Worm (Caenorhabditis elegans) whole organism, late embryonic: Measurements from ENCODE around the gene C26H9A.3.

Experiments used
- C38D4.7 ChIP-seq: fragments of 200-800 bp; sonication (Bioruptor generic); optimal IDR thresholded peaks from 2 replicates; lab custom pipeline; 2018; ENCODE audit warnings: mild to moderate bottlenecking, missing genetic modification characterization, moderate library complexity, missing compliant biosample characterization
- F13H6.1 ChIP-seq: sonication (generic microtip); optimal IDR thresholded peaks from 2 replicates; lab custom pipeline; 2016; ENCODE audit warnings: missing genetic modification characterization, missing compliant biosample characterization
- T23F11.4 ChIP-seq: fragments of 200-800 bp; sonication (Bioruptor generic); optimal IDR thresholded peaks from 2 replicates; lab custom pipeline; 2018; ENCODE audit warnings: mild to moderate bottlenecking, missing genetic modification characterization, missing compliant biosample characterization
- Y22D7AL.16 ChIP-seq: sonication (generic microtip); optimal IDR thresholded peaks from 2 replicates; lab custom pipeline; 2016; ENCODE audit warnings: missing genetic modification characterization, missing compliant biosample characterization
- ahr-1 ChIP-seq: sonication (generic microtip); optimal IDR thresholded peaks from 2 replicates; lab custom pipeline; 2016; ENCODE audit warnings: missing genetic modification characterization, missing compliant biosample characterization
- ama-1 ChIP-seq: fragments of 150-350 bp; optimal IDR thresholded peaks from 2 replicates; lab custom pipeline; 2014
- ceh-18 ChIP-seq: sonication (generic microtip); optimal IDR thresholded peaks from 2 replicates; lab custom pipeline; 2016; ENCODE audit warnings: missing genetic modification characterization, missing compliant biosample characterization
- ceh-19 ChIP-seq: fragments of 200-800 bp; sonication (Bioruptor generic); optimal IDR thresholded peaks from 2 replicates; lab custom pipeline; 2018; ENCODE audit warnings: mild to moderate bottlenecking, missing genetic modification characterization, missing compliant biosample characterization
- ceh-22 ChIP-seq: sonication (generic microtip); optimal IDR thresholded peaks from 2 replicates; lab custom pipeline; 2017; ENCODE audit warnings: missing biosample characterization, missing genetic modification characterization
- ceh-24 ChIP-seq: sonication (generic microtip); optimal IDR thresholded peaks from 2 replicates; lab custom pipeline; 2016; ENCODE audit warnings: mild to moderate bottlenecking, missing genetic modification characterization, missing compliant biosample characterization
- ceh-30 ChIP-seq: fragments of 150-350 bp; optimal IDR thresholded peaks from 2 replicates; lab custom pipeline; 2014; ENCODE audit warnings: missing biosample characterization, missing genetic modification characterization
- ceh-31 ChIP-seq: sonication (generic microtip); optimal IDR thresholded peaks from 2 replicates; lab custom pipeline; 2016; ENCODE audit warnings: missing genetic modification characterization, missing compliant biosample characterization
- ceh-48 ChIP-seq: sonication (generic microtip); optimal IDR thresholded peaks from 2 replicates; lab custom pipeline; 2016; ENCODE audit warnings: missing genetic modification characterization, inconsistent platforms, missing compliant biosample characterization
- ceh-6 ChIP-seq: fragments of 200-800 bp; sonication (Bioruptor generic); optimal IDR thresholded peaks from 2 replicates; lab custom pipeline; 2018; ENCODE audit warnings: mild to moderate bottlenecking, missing genetic modification characterization, missing compliant biosample characterization
- dmd-4 ChIP-seq: sonication (generic microtip); optimal IDR thresholded peaks from 2 replicates; lab custom pipeline; 2016; ENCODE audit warnings: borderline replicate concordance, missing genetic modification characterization, missing compliant biosample characterization
- dve-1 ChIP-seq: sonication (generic microtip); optimal IDR thresholded peaks from 2 replicates; lab custom pipeline; 2017; ENCODE audit warnings: antibody characterized with exemption, mild to moderate bottlenecking, missing genetic modification characterization, missing compliant biosample characterization
- elt-2 ChIP-seq: sonication (generic microtip); optimal IDR thresholded peaks from 2 replicates; lab custom pipeline; 2016; ENCODE audit warnings: missing genetic modification reagents, missing genetic modification characterization, missing compliant biosample characterization
- fax-1 ChIP-seq: sonication (generic microtip); optimal IDR thresholded peaks from 2 replicates; lab custom pipeline; 2016; ENCODE audit warnings: missing genotype, missing genetic modification characterization, missing compliant biosample characterization
- fkh-6 ChIP-seq: sonication (generic microtip); optimal IDR thresholded peaks from 2 replicates; lab custom pipeline; 2016; ENCODE audit warnings: missing genetic modification characterization, missing compliant biosample characterization
- gmeb-2 ChIP-seq: sonication (generic microtip); optimal IDR thresholded peaks from 2 replicates; lab custom pipeline; 2016; ENCODE audit warnings: missing genetic modification characterization, inconsistent platforms, missing compliant biosample characterization
- hlh-13 ChIP-seq: fragments of 200-800 bp; sonication (Bioruptor generic); optimal IDR thresholded peaks from 2 replicates; lab custom pipeline; 2018; ENCODE audit warnings: mild to moderate bottlenecking, missing genetic modification characterization, missing compliant biosample characterization
- hlh-30 ChIP-seq: sonication (generic microtip); optimal IDR thresholded peaks from 2 replicates; lab custom pipeline; 2017; ENCODE audit warnings: antibody characterized with exemption, missing genetic modification characterization, missing compliant biosample characterization; ENCODE audit not compliant: insufficient read depth
- hlh-8 ChIP-seq: sonication (generic microtip); optimal IDR thresholded peaks from 2 replicates; lab custom pipeline; 2016; ENCODE audit warnings: missing genotype, missing genetic modification characterization, missing compliant biosample characterization
- lim-6 ChIP-seq: sonication (generic microtip); optimal IDR thresholded peaks from 2 replicates; lab custom pipeline; 2016; ENCODE audit warnings: missing genetic modification characterization, missing compliant biosample characterization
- madf-2 ChIP-seq: sonication (generic microtip); optimal IDR thresholded peaks from 2 replicates; lab custom pipeline; 2017; ENCODE audit warnings: missing genetic modification characterization, missing compliant biosample characterization
- mec-3 ChIP-seq: sonication (generic microtip); optimal IDR thresholded peaks from 2 replicates; lab custom pipeline; 2016; ENCODE audit warnings: borderline replicate concordance, missing genetic modification characterization, missing compliant biosample characterization
- nfya-1 ChIP-seq: sonication (generic microtip); optimal IDR thresholded peaks from 2 replicates; lab custom pipeline; 2017; ENCODE audit warnings: missing genetic modification characterization, mild to moderate bottlenecking, missing compliant biosample characterization, antibody characterized with exemption, moderate library complexity
- nhr-11 ChIP-seq: fragments of 150-350 bp; optimal IDR thresholded peaks from 2 replicates; lab custom pipeline; 2014; ENCODE audit warnings: missing biosample characterization, missing genetic modification characterization
- nhr-232 ChIP-seq: sonication (generic microtip); optimal IDR thresholded peaks from 2 replicates; lab custom pipeline; 2016; ENCODE audit warnings: missing genetic modification characterization, missing compliant biosample characterization
- npax-4 ChIP-seq: sonication (generic microtip); optimal IDR thresholded peaks from 2 replicates; lab custom pipeline; 2016; ENCODE audit warnings: missing genetic modification characterization, missing compliant biosample characterization
- pag-3 ChIP-seq: sonication (generic microtip); optimal IDR thresholded peaks from 2 replicates; lab custom pipeline; 2016; ENCODE audit warnings: missing compliant biosample characterization, missing genetic modification characterization, borderline replicate concordance
- pax-1 ChIP-seq: fragments of 150-350 bp; optimal IDR thresholded peaks from 2 replicates; lab custom pipeline; 2014; ENCODE audit warnings: missing biosample characterization, missing genetic modification characterization
- pha-2 ChIP-seq: sonication (generic microtip); optimal IDR thresholded peaks from 2 replicates; lab custom pipeline; 2017; ENCODE audit warnings: mild to moderate bottlenecking, missing genetic modification characterization, missing compliant biosample characterization
- pros-1 ChIP-seq: fragments of 150-350 bp; optimal IDR thresholded peaks from 2 replicates; lab custom pipeline; 2014; ENCODE audit warnings: missing biosample characterization, missing genetic modification reagents, missing genetic modification characterization
- syd-9 ChIP-seq: sonication (generic microtip); optimal IDR thresholded peaks from 2 replicates; lab custom pipeline; 2016; ENCODE audit warnings: mild to moderate bottlenecking, missing genetic modification characterization, moderate library complexity, missing compliant biosample characterization
- tbx-7 ChIP-seq: sonication (generic microtip); optimal IDR thresholded peaks from 2 replicates; lab custom pipeline; 2016; ENCODE audit warnings: missing genotype, missing genetic modification characterization, missing compliant biosample characterization
- unc-55 ChIP-seq: sonication (generic microtip); optimal IDR thresholded peaks from 2 replicates; lab custom pipeline; 2017; ENCODE audit warnings: missing biosample characterization, missing genetic modification reagents, missing genetic modification characterization
- zip-5 ChIP-seq: sonication (generic microtip); optimal IDR thresholded peaks from 2 replicates; lab custom pipeline; 2016; ENCODE audit warnings: missing genetic modification characterization, missing compliant biosample characterization

C26H9A.3 gene

DNA sequence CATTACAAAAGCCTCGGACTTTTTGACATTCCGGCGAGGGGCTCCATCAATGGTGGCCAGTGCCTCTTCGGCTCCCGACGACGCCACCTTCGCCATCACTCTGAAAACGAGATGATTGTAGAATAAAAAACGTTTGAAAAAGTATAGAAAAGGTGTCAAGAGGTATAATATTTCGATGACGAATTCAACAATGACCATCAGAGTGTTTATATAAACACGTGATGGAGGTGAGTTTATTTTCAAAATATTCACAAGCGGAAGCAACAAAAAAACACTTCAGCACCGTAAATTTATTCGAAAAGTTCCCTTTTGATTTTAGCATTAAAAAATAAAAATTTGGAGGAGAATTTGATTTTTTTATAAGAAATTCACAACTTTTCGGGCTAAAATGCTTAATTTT lies 24.6 kb downstream of the C26H9A.3 start, which contains the start of gene efa-6:
Gene efa-6 (minus strand): TSS at position 101 of the 400 bp plus-strand sequence.
- TF ChIP-seq madf-2 (tag; lab: Kevin White, UChicago), result no peak
- no peak for TF ChIP-seq ceh-31
- TF ChIP-seq ceh-24 (tag; lab: Kevin White, UChicago), result no peak
- no peak for TF ChIP-seq ceh-18 (tag; lab: Kevin White, UChicago)
- TF ChIP-seq mec-3 (tag; lab: Kevin White, UChicago), result no peak
- no peak for TF ChIP-seq Y22D7AL.16
- no peak for TF ChIP-seq gmeb-2
- TF ChIP-seq dmd-4, result no peak
- no peak for TF ChIP-seq pros-1 (tag; lab: Kevin White, UChicago)
- no peak for TF ChIP-seq F13H6.1
- no peak for TF ChIP-seq tbx-7 (tag; lab: Kevin White, UChicago)
- TF ChIP-seq, all 69 proteins: peak for 0

DNA sequence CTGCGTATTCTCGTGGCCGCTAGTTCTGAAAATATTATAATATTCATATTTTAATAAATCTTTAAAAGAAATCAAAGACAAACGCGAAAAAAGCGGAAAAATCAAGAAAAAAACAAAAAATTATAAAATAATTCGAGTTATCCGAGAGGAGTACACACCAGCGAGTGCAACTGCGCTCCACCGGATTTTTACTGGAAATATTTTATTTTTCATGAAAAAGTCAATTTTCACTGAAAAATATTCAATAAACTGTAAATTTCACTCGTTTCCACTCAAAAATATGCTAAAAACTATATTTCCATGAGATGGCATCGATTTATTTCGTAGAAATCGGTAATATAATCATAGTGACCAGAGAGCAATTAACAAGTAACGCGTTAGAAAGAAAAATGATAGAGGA lies 33.8 kb downstream of the C26H9A.3 start, which contains the start of gene Y55D9A.2:
Gene Y55D9A.2 (minus strand): TSS at position 31 of the 400 bp plus-strand sequence.
- TF ChIP-seq npax-4 (tag; lab: Kevin White, UChicago), result no peak
- TF ChIP-seq ama-1, result no peak
- TF ChIP-seq ceh-48, result no peak
- TF ChIP-seq ceh-24 (tag; lab: Kevin White, UChicago), result no peak
- TF ChIP-seq nfya-1 (tag; lab: Kevin White, UChicago), result no peak
- no peak for TF ChIP-seq unc-55 (GFP tag; lab: Kevin White, UChicago)
- TF ChIP-seq gmeb-2, result no peak
- TF ChIP-seq pros-1 (tag; lab: Kevin White, UChicago), result no peak

DNA sequence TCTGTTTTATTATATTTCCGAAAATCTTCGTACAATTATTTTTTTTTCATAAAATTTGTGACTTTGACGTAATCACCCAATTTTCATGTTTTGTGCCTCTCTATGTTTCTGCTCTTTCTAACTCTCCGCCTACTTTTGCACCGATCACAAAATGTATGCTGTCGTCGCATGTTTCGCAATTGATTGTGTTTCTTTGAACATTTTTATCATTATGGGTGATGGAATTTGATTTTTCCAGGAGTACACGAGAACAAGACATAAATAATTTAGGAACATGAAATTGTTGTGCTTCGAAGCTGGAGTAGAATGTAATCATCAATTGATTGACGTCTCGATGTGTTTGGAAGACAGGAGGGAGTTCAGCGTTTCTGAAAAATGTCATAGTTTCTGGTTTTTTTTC lies 38.3 kb downstream of the C26H9A.3 start:
- TF ChIP-seq pag-3 (tag; lab: Kevin White, UChicago), result no peak
- no peak for TF ChIP-seq pax-1
- no peak for TF ChIP-seq elt-2 (tag; lab: Kevin White, UChicago)
- no peak for TF ChIP-seq syd-9 (tag; lab: Kevin White, UChicago)
- TF ChIP-seq lim-6 (tag; lab: Kevin White, UChicago), result no peak
- no peak for TF ChIP-seq pros-1 (tag; lab: Kevin White, UChicago)
- TF ChIP-seq nhr-11 (tag; lab: Kevin White, UChicago), result no peak
- no peak for TF ChIP-seq ama-1
- no peak for TF ChIP-seq zip-5 (tag; lab: Kevin White, UChicago)
- no peak for TF ChIP-seq dve-1 (tag; lab: Kevin White, UChicago)
- no peak for TF ChIP-seq ahr-1
- TF ChIP-seq ceh-6, result no peak
- TF ChIP-seq ceh-30, result no peak
- TF ChIP-seq nfya-1 (tag; lab: Kevin White, UChicago), result no peak

DNA sequence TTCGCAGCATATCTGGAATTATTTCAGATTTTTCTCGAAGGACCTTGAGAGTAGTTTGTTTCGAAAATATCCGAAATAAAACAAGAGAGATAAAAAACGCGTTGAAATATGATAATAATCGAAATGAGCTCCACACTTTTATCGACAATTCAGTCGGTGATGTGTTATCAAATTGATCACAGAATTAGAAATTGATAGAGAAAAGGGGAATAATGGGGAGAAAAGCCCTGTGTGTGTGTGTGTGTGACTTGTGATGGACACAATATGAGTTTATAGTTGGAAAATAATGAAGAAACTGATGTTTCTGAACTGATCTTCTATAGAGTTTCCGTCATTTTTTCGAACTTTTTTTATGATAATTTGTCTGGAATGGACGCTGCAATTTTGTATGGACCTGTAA lies 40.1 kb downstream of the C26H9A.3 start, which contains the start of gene pgp-1:
Gene pgp-1 (minus strand): TSS at position 12 of the 400 bp plus-strand sequence.
- no peak for TF ChIP-seq ceh-22 (tag; lab: Kevin White, UChicago)
- no peak for TF ChIP-seq ceh-6
- no peak for TF ChIP-seq npax-4 (tag; lab: Kevin White, UChicago)
- no peak for TF ChIP-seq dmd-4
- peak; percentile 60 for TF ChIP-seq elt-2 (tag; lab: Kevin White, UChicago)

DNA sequence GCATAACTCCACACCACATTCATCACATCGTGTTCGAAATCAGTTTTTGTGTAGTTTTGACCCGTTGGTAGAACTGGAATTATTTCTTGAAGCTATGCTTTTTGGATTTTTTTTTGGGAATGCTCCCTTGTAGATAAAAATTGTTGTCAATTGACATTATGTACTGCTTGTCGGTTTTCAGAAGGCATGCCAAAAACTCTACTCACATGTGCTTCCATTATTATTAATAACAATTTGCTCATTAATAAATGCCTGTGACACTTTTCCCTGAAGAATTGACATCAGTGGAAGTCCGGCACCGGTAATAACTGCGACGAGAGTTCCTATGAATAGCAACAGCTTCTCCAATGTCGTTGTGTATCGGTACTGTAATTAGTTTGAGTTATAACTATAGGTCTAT lies 42.3 kb downstream of the C26H9A.3 start:
- TF ChIP-seq T23F11.4 (GFP tag; lab: Kevin White, UChicago) (no peak), C38D4.7 (no peak), pha-2 (tag; lab: Kevin White, UChicago) (no peak), fax-1 (tag; lab: Kevin White, UChicago) (no peak), hlh-13 (GFP tag; lab: Kevin White, UChicago) (no peak), gmeb-2 (no peak), nhr-232 (tag; lab: Kevin White, UChicago) (no peak), ceh-48 (no peak), F13H6.1 (no peak), Y22D7AL.16 (no peak), unc-55 (GFP tag; lab: Kevin White, UChicago) (no peak), hlh-30 (tag; lab: Kevin White, UChicago) (no peak), ceh-24 (tag; lab: Kevin White, UChicago) (no peak), hlh-8 (tag; lab: Kevin White, UChicago) (no peak), ahr-1 (no peak), ceh-19 (GFP tag; lab: Kevin White, UChicago) (no peak), nhr-11 (tag; lab: Kevin White, UChicago) (no peak), fkh-6 (no peak)
